Worm (Caenorhabditis elegans): ENCODE data around the gene mcm-6.
A peak's percentile ranks its signal among the peaks of the same experiment; 100 is the strongest.

mcm-6 gene

ce11 chrIII:9779080-9779479, 15.1 kb upstream of the mcm-6 start:
- TF ChIP-seq lin-38 (GFP tag; IDR thresholded peaks at IDR 0.05) (peak; percentile 32; the same call in 1 of the 2 replicates), hif-1 (tag; optimal IDR thresholded peaks at IDR 0.05) (no peak)

- TF ChIP-seq zip-2 (tag; optimal IDR thresholded peaks at IDR 0.05) (no peak), lin-38 (GFP tag; IDR thresholded peaks at IDR 0.05) (no peak), lin-1 (GFP tag; IDR thresholded peaks at IDR 0.05) (no peak), cey-2 (tag; optimal IDR thresholded peaks at IDR 0.05; ENCODE audit: borderline replicate concordance, insufficient read depth) (no peak), zfp-2 (tag; optimal IDR thresholded peaks at IDR 0.05) (no peak), unc-130 (GFP tag; optimal IDR thresholded peaks at IDR 0.05) (no peak), daf-16 (GFP tag; optimal IDR thresholded peaks at IDR 0.05) (no peak), daf-16 (tag; optimal IDR thresholded peaks at IDR 0.05) (no peak), T20F7.1 (GFP tag; optimal IDR thresholded peaks at IDR 0.05) (no peak), lin-29 (GFP tag; IDR thresholded peaks at IDR 0.05) (no peak), spr-3 (GFP tag; optimal IDR thresholded peaks at IDR 0.05) (no peak), T26A8.4 (GFP tag; IDR thresholded peaks at IDR 0.05) (no peak)
These were observed 13.9 kb upstream of the mcm-6 start, which contains the start of gene sqv-3 for ce11 chrIII:9780254-9780653. TSS of gene sqv-3 (minus strand) at chrIII:9780354.

- TF ChIP-seq gei-8 (GFP tag; optimal IDR thresholded peaks at IDR 0.05) = no peak
- no peak for TF ChIP-seq nhr-76 (tag; optimal IDR thresholded peaks at IDR 0.05)
- TF ChIP-seq daf-8 (GFP tag; IDR thresholded peaks at IDR 0.05) = no peak
- peak; percentile 77 for TF ChIP-seq hmg-1.1 (GFP tag; IDR thresholded peaks at IDR 0.05)
- TF ChIP-seq lin-38 (GFP tag; IDR thresholded peaks at IDR 0.05) = peak; percentile 97
- peak; percentile 80 for TF ChIP-seq lin-1 (GFP tag; IDR thresholded peaks at IDR 0.05)
- TF ChIP-seq daf-19 (GFP tag; conservative IDR thresholded peaks at IDR 0.05) = no peak
- TF ChIP-seq T20F7.1 (GFP tag; optimal IDR thresholded peaks at IDR 0.05) = peak; percentile 81
- TF ChIP-seq fkh-10 (GFP tag; optimal IDR thresholded peaks at IDR 0.05) = peak; percentile 26
- peak; percentile 25 for TF ChIP-seq fos-1 (tag; optimal IDR thresholded peaks at IDR 0.05)
- no peak for TF ChIP-seq F26F4.8 (GFP tag; conservative IDR thresholded peaks at IDR 0.05)
- no peak for TF ChIP-seq zfp-2 (tag; optimal IDR thresholded peaks at IDR 0.05)
- TF ChIP-seq spr-3 (GFP tag; optimal IDR thresholded peaks at IDR 0.05) = no peak
- TF ChIP-seq snpc-1.2 (GFP tag; IDR thresholded peaks at IDR 0.05) = no peak
- TF ChIP-seq nhr-10 (tag; optimal IDR thresholded peaks at IDR 0.05) = peak; percentile 78
- TF ChIP-seq ceh-28 (tag; optimal IDR thresholded peaks at IDR 0.05) = no peak
- peak; percentile 94 for TF ChIP-seq dve-1 (tag; optimal IDR thresholded peaks at IDR 0.05; ENCODE audit: insufficient read depth)
- no peak for TF ChIP-seq mxl-2 (GFP tag; conservative IDR thresholded peaks at IDR 0.05)
- TF ChIP-seq hlh-30 (tag; optimal IDR thresholded peaks at IDR 0.05; ENCODE audit: insufficient read depth) = peak; percentile 70
- TF ChIP-seq nhr-237 (tag; optimal IDR thresholded peaks at IDR 0.05) = no peak
- TF ChIP-seq ztf-7 (tag; optimal IDR thresholded peaks at IDR 0.05) = peak; percentile 22
- peak; percentile 75 for TF ChIP-seq pqm-1 (tag; optimal IDR thresholded peaks at IDR 0.05)
- no peak for TF ChIP-seq lir-3 (tag; optimal IDR thresholded peaks at IDR 0.05)
- peak; percentile 2 for TF ChIP-seq unc-130 (GFP tag; optimal IDR thresholded peaks at IDR 0.05)
- TF ChIP-seq F10B5.3 (tag; optimal IDR thresholded peaks at IDR 0.05) = no peak
- no peak for TF ChIP-seq snpc-4 (tag; optimal IDR thresholded peaks at IDR 0.05)
- no peak for TF ChIP-seq D1046.2 (GFP tag; IDR thresholded peaks at IDR 0.05)
- peak; percentile 87 for TF ChIP-seq ama-1 (optimal IDR thresholded peaks at IDR 0.05)
- no peak for TF ChIP-seq dmd-8 (GFP tag; IDR thresholded peaks at IDR 0.05)
- TF ChIP-seq lin-13 (GFP tag; optimal IDR thresholded peaks at IDR 0.05) = peak; percentile 95
- no peak for TF ChIP-seq nhr-111 (GFP tag; optimal IDR thresholded peaks at IDR 0.05)
- TF ChIP-seq Y48G9A.11 (GFP tag; IDR thresholded peaks at IDR 0.05) = no peak
- peak; percentile 42; the same call in 1 of the 2 replicates for TF ChIP-seq ceh-44 (GFP tag; IDR thresholded peaks at IDR 0.05)
- peak; percentile 86 for TF ChIP-seq mxl-3 (GFP tag; optimal IDR thresholded peaks at IDR 0.05)
- TF ChIP-seq zag-1 (tag; optimal IDR thresholded peaks at IDR 0.05) = no peak
- peak; percentile 91 to 96 for TF ChIP-seq lsy-2 (tag; optimal IDR thresholded peaks at IDR 0.05)
- peak; percentile 77 for TF ChIP-seq T26A8.4 (GFP tag; IDR thresholded peaks at IDR 0.05)
- TF ChIP-seq ceh-82 (tag; optimal IDR thresholded peaks at IDR 0.05) = no peak
- no peak for TF ChIP-seq vab-7 (GFP tag; IDR thresholded peaks at IDR 0.05)
- TF ChIP-seq attf-4 (tag; optimal IDR thresholded peaks at IDR 0.05) = no peak
- TF ChIP-seq tag-97 (GFP tag; IDR thresholded peaks at IDR 0.05) = no peak
These were observed 13.4 kb upstream of the mcm-6 start, which contains the start of gene vha-1 for ce11 chrIII:9780665-9781304. TSS of gene vha-1 (plus strand) at chrIII:9781254.
